Worm (Caenorhabditis elegans): ENCODE data around the gene ddx-15.

The ddx-15 gene

DNA sequence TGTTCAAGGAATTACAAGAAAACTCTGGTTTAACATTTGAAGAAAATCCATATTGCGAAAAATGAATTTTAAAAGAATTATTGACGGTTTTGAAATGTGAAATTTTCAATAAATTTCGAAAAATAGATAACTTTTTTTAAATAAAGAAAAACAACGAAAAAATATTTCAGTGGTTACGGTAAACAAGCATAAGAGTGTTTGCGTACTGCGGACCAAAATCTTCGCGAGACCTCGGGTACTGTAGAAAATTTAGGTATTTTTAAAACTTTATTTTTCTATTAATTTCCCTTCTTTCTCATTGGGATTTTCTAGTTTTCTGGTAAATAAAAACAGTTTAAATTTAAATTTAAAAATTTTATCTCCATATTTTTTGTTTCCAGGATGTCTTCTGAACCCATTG lies 12.6 kb upstream of the ddx-15 start, which contains the start of gene xnd-1 (continued):
- TF ChIP-seq egl-18 (GFP tag; IDR thresholded peaks at IDR 0.05) (no peak), hlh-12 (tag; optimal IDR thresholded peaks at IDR 0.05) (no peak), xnd-1 (tag; optimal IDR thresholded peaks at IDR 0.05) (no peak), bed-2 (GFP tag; IDR thresholded peaks at IDR 0.05) (no peak), chd-7 (tag; optimal IDR thresholded peaks at IDR 0.05) (no peak), pbrm-1 (GFP tag; IDR thresholded peaks at IDR 0.05) (no peak), egl-44 (GFP tag; IDR thresholded peaks at IDR 0.05) (no peak), Y53F4B.3 (GFP tag; IDR thresholded peaks at IDR 0.05) (no peak), aptf-2 (GFP tag; conservative IDR thresholded peaks at IDR 0.05) (no peak), Y95B8A.8 (GFP tag; IDR thresholded peaks at IDR 0.05) (no peak), ztf-26 (tag; optimal IDR thresholded peaks at IDR 0.05) (no peak), Y56A3A.18 (GFP tag; IDR thresholded peaks at IDR 0.05) (no peak), dox-1 (GFP tag; IDR thresholded peaks at IDR 0.05) (no peak), lin-40 (tag; optimal IDR thresholded peaks at IDR 0.05) (no peak), nfya-1 (tag; optimal IDR thresholded peaks at IDR 0.05; ENCODE audit: borderline replicate concordance, insufficient read depth) (no peak), snpc-3.4 (tag; optimal IDR thresholded peaks at IDR 0.05) (no peak), hmg-20 (GFP tag; IDR thresholded peaks at IDR 0.05) (no peak), nfyb-1 (GFP tag; IDR thresholded peaks at IDR 0.05) (no peak), Y79H2A.3 (GFP tag; conservative IDR thresholded peaks at IDR 0.05) (no peak), rpc-1 (optimal IDR thresholded peaks at IDR 0.05) (no peak), rpc-1 (tag; optimal IDR thresholded peaks at IDR 0.05) (no peak), nhr-27 (tag; optimal IDR thresholded peaks at IDR 0.05) (no peak), D2030.7 (GFP tag; IDR thresholded peaks at IDR 0.05) (peak; percentile 43; the same call in 1 of the 2 replicates), ama-1 (optimal IDR thresholded peaks at IDR 0.05) (no peak), ama-1 (GFP tag; optimal IDR thresholded peaks at IDR 0.05) (no peak), F10E7.11 (tag; optimal IDR thresholded peaks at IDR 0.05) (no peak), lir-1 (GFP tag; conservative IDR thresholded peaks at IDR 0.05) (no peak), madf-10 (tag; optimal IDR thresholded peaks at IDR 0.05) (no peak), nhr-80 (tag; optimal IDR thresholded peaks at IDR 0.05) (no peak), mxl-1 (tag; optimal IDR thresholded peaks at IDR 0.05) (no peak), egrh-3 (GFP tag; IDR thresholded peaks at IDR 0.05) (no peak), F57C9.4 (tag; optimal IDR thresholded peaks at IDR 0.05) (no peak), tbp1 (GFP tag; optimal IDR thresholded peaks at IDR 0.05) (no peak), let-607 (tag; optimal IDR thresholded peaks at IDR 0.05) (no peak), athp-1 (tag; optimal IDR thresholded peaks at IDR 0.05) (no peak), F55B11.4 (tag; optimal IDR thresholded peaks at IDR 0.05; ENCODE audit: borderline replicate concordance, insufficient read depth) (no peak), cebp-2 (GFP tag; IDR thresholded peaks at IDR 0.05) (no peak), nfya-2 (GFP tag; IDR thresholded peaks at IDR 0.05) (no peak), ceh-40 (GFP tag; IDR thresholded peaks at IDR 0.05) (no peak), atf-7 (tag; optimal IDR thresholded peaks at IDR 0.05) (no peak), tbx-9 (tag; optimal IDR thresholded peaks at IDR 0.05; ENCODE audit: borderline replicate concordance) (no peak), B0019.2 (GFP tag; conservative IDR thresholded peaks at IDR 0.05) (peak; percentile 54; the same call in 1 of the 2 replicates), F33H1.4 (GFP tag; IDR thresholded peaks at IDR 0.05) (peak; percentile 82), F23B12.7 (tag; optimal IDR thresholded peaks at IDR 0.05; ENCODE audit: insufficient read depth) (no peak), somi-1 (GFP tag; optimal IDR thresholded peaks at IDR 0.05) (no peak), hrde-1 (tag; optimal IDR thresholded peaks at IDR 0.05; ENCODE audit: borderline replicate concordance) (no peak), K11D2.4 (GFP tag; IDR thresholded peaks at IDR 0.05) (no peak), lin-54 (GFP tag; optimal IDR thresholded peaks at IDR 0.05) (peak; percentile 46), sptf-2 (GFP tag; optimal IDR thresholded peaks at IDR 0.05) (no peak), fkh-3 (tag; optimal IDR thresholded peaks at IDR 0.05) (no peak)

Measured in whole organism, young adult.